Fruit fly (Drosophila melanogaster) whole organism, embryonic: ENCODE data around the gene CG14024.

ENCODE experiments used
- Abd-B ChIP-seq: fragments of 200-800 bp; sonication (Bioruptor generic); optimal IDR thresholded peaks from 2 replicates; lab custom pipeline; 2018; ENCODE audit warnings: missing biosample characterization, mild to moderate bottlenecking, missing genetic modification characterization, moderate library complexity
- Awh ChIP-seq: fragments of 200-800 bp; sonication (Bioruptor generic); IDR thresholded peaks from 2 replicates; pipeline ENCODE4, ENCODE4 v1.3.6; 2022; ENCODE audit warnings: missing biosample characterization, missing genetic modification characterization
- BtbVII ChIP-seq: fragments of 200-800 bp; sonication (Bioruptor generic); optimal IDR thresholded peaks from 3 replicates; lab custom pipeline; 2017; ENCODE audit warnings: missing biosample characterization, mild to moderate bottlenecking, missing genetic modification characterization
- Bteb2 ChIP-seq: fragments of 200-800 bp; sonication (Bioruptor generic); optimal IDR thresholded peaks from 2 replicates; lab custom pipeline; 2016; ENCODE audit warnings: missing biosample characterization, missing genetic modification characterization
- CG10147 ChIP-seq: fragments of 200-800 bp; sonication (Bioruptor generic); optimal IDR thresholded peaks from 2 replicates; lab custom pipeline; 2019; ENCODE audit warnings: missing biosample characterization, mild to moderate bottlenecking, missing genetic modification characterization, moderate library complexity
- CG10321 ChIP-seq: fragments of 200-800 bp; sonication (Bioruptor generic); IDR thresholded peaks from 2 replicates; pipeline ENCODE4 v1.3.6; 2022; ENCODE audit warnings: missing biosample characterization, missing genetic modification characterization
- CG12391 ChIP-seq: fragments of 200-800 bp; sonication (Bioruptor generic); optimal IDR thresholded peaks from 3 replicates; lab custom pipeline; 2018; ENCODE audit warnings: missing biosample characterization, mild to moderate bottlenecking, missing genetic modification characterization, moderate library complexity
- CG14667 ChIP-seq: fragments of 200-800 bp; sonication (Bioruptor generic); IDR thresholded peaks from 2 replicates; pipeline ENCODE4 v1.3.6; 2022; ENCODE audit warnings: missing biosample characterization, missing genetic modification characterization
- CG1529 ChIP-seq: fragments of 200-800 bp; sonication (Bioruptor generic); optimal IDR thresholded peaks from 3 replicates; lab custom pipeline; 2018; ENCODE audit warnings: missing biosample characterization, missing genetic modification characterization
- CG16813 ChIP-seq: fragments of 200-800 bp; sonication (Bioruptor generic); IDR thresholded peaks from 3 replicates; pipeline ENCODE4 v1.3.6; 2022; ENCODE audit warnings: missing biosample characterization, missing genetic modification characterization; ENCODE audit not compliant: partially characterized antibody
- CG16815 ChIP-seq: fragments of 200-800 bp; sonication (Bioruptor generic); optimal IDR thresholded peaks from 3 replicates; lab custom pipeline; 2017; ENCODE audit warnings: missing biosample characterization, mild to moderate bottlenecking, missing genetic modification characterization
- CG17912 ChIP-seq: fragments of 200-800 bp; sonication (Bioruptor generic); optimal IDR thresholded peaks from 2 replicates; lab custom pipeline; 2018; ENCODE audit warnings: missing biosample characterization, mild to moderate bottlenecking, missing genetic modification characterization
- CG1792 ChIP-seq: fragments of 200-800 bp; sonication (Bioruptor generic); optimal IDR thresholded peaks from 2 replicates; lab custom pipeline; 2016; ENCODE audit warnings: missing biosample characterization, missing genetic modification characterization
- CG30020 ChIP-seq: fragments of 200-800 bp; optimal IDR thresholded peaks from 2 replicates; lab custom pipeline; 2019; ENCODE audit warnings: missing biosample characterization, mild to moderate bottlenecking, missing genetic modification characterization, moderate library complexity
- CG3065 ChIP-seq: fragments of 200-800 bp; sonication (Bioruptor generic); optimal IDR thresholded peaks from 2 replicates; lab custom pipeline; 2016; ENCODE audit warnings: missing biosample characterization, missing genetic modification characterization
- CG4617 ChIP-seq: fragments of 200-800 bp; sonication (Bioruptor generic); optimal IDR thresholded peaks from 3 replicates; lab custom pipeline; 2016; ENCODE audit warnings: missing biosample characterization, missing genetic modification characterization, borderline replicate concordance
- CG7556 ChIP-seq: fragments of 200-800 bp; sonication (Bioruptor generic); optimal IDR thresholded peaks from 2 replicates; lab custom pipeline; 2017; ENCODE audit warnings: missing biosample characterization, mild to moderate bottlenecking, missing genetic modification characterization
- CG7839 ChIP-seq: fragments of 200-800 bp; sonication (Bioruptor generic); optimal IDR thresholded peaks from 3 replicates; lab custom pipeline; 2018; ENCODE audit warnings: missing biosample characterization, mild to moderate bottlenecking, missing genetic modification characterization, moderate library complexity
- CG8281 ChIP-seq: fragments of 200-800 bp; sonication (Bioruptor generic); optimal IDR thresholded peaks from 2 replicates; lab custom pipeline; 2018; ENCODE audit warnings: missing biosample characterization, mild to moderate bottlenecking, missing genetic modification characterization, moderate library complexity
- CG9817 ChIP-seq: fragments of 200-800 bp; sonication (Bioruptor generic); optimal IDR thresholded peaks from 2 replicates; lab custom pipeline; 2018; ENCODE audit warnings: missing biosample characterization, mild to moderate bottlenecking, missing genetic modification characterization, moderate library complexity
- Dll ChIP-seq: fragments of 200-800 bp; sonication (Bioruptor generic); IDR thresholded peaks from 4 replicates; pipeline ENCODE4 v1.3.6; 2022; ENCODE audit warnings: missing biosample characterization, missing genetic modification characterization; ENCODE audit not compliant: partially characterized antibody
- Drgx ChIP-seq: fragments of 200-800 bp; sonication (Bioruptor generic); IDR thresholded peaks from 2 replicates; pipeline ENCODE4 v1.3.6; 2022; ENCODE audit warnings: missing biosample characterization, missing genetic modification characterization
- E2f1 ChIP-seq: fragments of 200-800 bp; sonication (Bioruptor generic); IDR thresholded peaks from 2 replicates; pipeline ENCODE4 v1.3.6; 2022; ENCODE audit warnings: missing biosample characterization, missing genetic modification characterization
- H15 ChIP-seq: fragments of 200-800 bp; sonication (Bioruptor generic); IDR thresholded peaks from 3 replicates; pipeline ENCODE4 v1.3.6; 2022; ENCODE audit warnings: missing biosample characterization, missing genetic modification characterization
- Hmx ChIP-seq: fragments of 200-800 bp; sonication (Bioruptor generic); optimal IDR thresholded peaks from 2 replicates; lab custom pipeline; 2016; ENCODE audit warnings: missing biosample characterization, missing genetic modification characterization
- Lhr ChIP-seq: fragments of 200-800 bp; sonication (Bioruptor generic); optimal IDR thresholded peaks from 3 replicates; lab custom pipeline; 2017; ENCODE audit warnings: mild to moderate bottlenecking, missing biosample characterization, missing genetic modification reagents, missing genetic modification characterization
- Oli ChIP-seq: fragments of 200-800 bp; sonication (Bioruptor generic); optimal IDR thresholded peaks from 2 replicates; lab custom pipeline; 2018; ENCODE audit warnings: missing biosample characterization, mild to moderate bottlenecking, missing genetic modification characterization, moderate library complexity
- Rfx ChIP-seq: fragments of 200-800 bp; sonication (Bioruptor generic); IDR thresholded peaks from 2 replicates; pipeline ENCODE4 v1.3.6; 2022; ENCODE audit warnings: missing biosample characterization, missing genetic modification characterization
- Scr ChIP-seq: fragments of 200-800 bp; sonication (Bioruptor generic); IDR thresholded peaks from 2 replicates; pipeline ENCODE4 v1.3.6; 2022; ENCODE audit warnings: missing biosample characterization, missing genetic modification characterization; ENCODE audit not compliant: partially characterized antibody
- bcd ChIP-seq: fragments of 200-800 bp; sonication (Bioruptor generic); optimal IDR thresholded peaks from 2 replicates; lab custom pipeline; 2017; ENCODE audit warnings: missing biosample characterization, mild to moderate bottlenecking, missing genetic modification characterization
- chif ChIP-seq, 2 experiments: fragments of 200-800 bp; sonication (Bioruptor generic); optimal IDR thresholded peaks; 3 replicates each; lab custom pipeline; 2016; ENCODE audit warnings: missing biosample characterization in 2 of 2, missing genetic modification characterization in 2 of 2
- dpn ChIP-seq, 2 experiments: fragments of 200-800 bp; sonication (Bioruptor generic); optimal IDR thresholded peaks; 3 replicates each; lab custom pipeline; 2016; ENCODE audit warnings: missing biosample characterization in 2 of 2, missing genetic modification characterization in 2 of 2
- eve ChIP-seq, 2 experiments: fragments of >200 bp; optimal IDR thresholded peaks; 2 replicates each; lab custom pipeline; 2017; ENCODE audit warnings: missing biosample characterization in 2 of 2, missing genetic modification characterization in 2 of 2
- eyg ChIP-seq: fragments of 200-800 bp; sonication (Bioruptor generic); optimal IDR thresholded peaks from 3 replicates; lab custom pipeline; 2016; ENCODE audit warnings: missing biosample characterization, missing genetic modification characterization
- fd3F ChIP-seq: fragments of 200-800 bp; sonication (Bioruptor generic); optimal IDR thresholded peaks from 2 replicates; lab custom pipeline; 2018; ENCODE audit warnings: missing biosample characterization, mild to moderate bottlenecking, missing genetic modification characterization, moderate library complexity
- fd96Cb ChIP-seq: fragments of 200-800 bp; sonication (Bioruptor generic); optimal IDR thresholded peaks from 2 replicates; lab custom pipeline; 2018; ENCODE audit warnings: missing biosample characterization, mild to moderate bottlenecking, missing genetic modification characterization, moderate library complexity
- gem ChIP-seq: fragments of 200-800 bp; sonication (Bioruptor generic); optimal IDR thresholded peaks from 2 replicates; lab custom pipeline; 2019; ENCODE audit warnings: missing biosample characterization, mild to moderate bottlenecking, missing genetic modification characterization, moderate library complexity
- her ChIP-seq: fragments of 200-800 bp; sonication (Bioruptor generic); optimal IDR thresholded peaks from 2 replicates; lab custom pipeline; 2016; ENCODE audit warnings: missing biosample characterization, missing genetic modification characterization
- klu ChIP-seq: fragments of 200-800 bp; sonication (Bioruptor generic); IDR thresholded peaks from 2 replicates; pipeline ENCODE4 v1.3.6; 2022; ENCODE audit warnings: missing biosample characterization, missing genetic modification characterization
- mam ChIP-seq: fragments of 200-800 bp; sonication (Bioruptor generic); optimal IDR thresholded peaks from 3 replicates; lab custom pipeline; 2016; ENCODE audit warnings: missing biosample characterization, missing genetic modification characterization
- pros ChIP-seq: fragments of 200-800 bp; sonication (Bioruptor generic); optimal IDR thresholded peaks from 3 replicates; lab custom pipeline; 2019; ENCODE audit warnings: missing biosample characterization, mild to moderate bottlenecking, missing genetic modification characterization, moderate library complexity
- sisA ChIP-seq: fragments of 200-800 bp; sonication (Bioruptor generic); IDR thresholded peaks from 2 replicates; pipeline ENCODE4 v1.3.6; 2022; ENCODE audit warnings: missing biosample characterization, missing genetic modification characterization
- slp2 ChIP-seq: fragments of 200-800 bp; sonication (Bioruptor generic); optimal IDR thresholded peaks from 2 replicates; lab custom pipeline; 2016; ENCODE audit warnings: missing biosample characterization, missing genetic modification characterization
- sr ChIP-seq: fragments of 200-800 bp; sonication (Bioruptor generic); IDR thresholded peaks from 3 replicates; pipeline ENCODE4 v1.3.6; 2022; ENCODE audit warnings: missing biosample characterization, missing genetic modification characterization
- trem ChIP-seq: fragments of 200-800 bp; optimal IDR thresholded peaks from 3 replicates; lab custom pipeline; 2019; ENCODE audit warnings: missing biosample characterization, mild to moderate bottlenecking, missing genetic modification characterization, moderate library complexity
- twi ChIP-seq: fragments of 200-800 bp; optimal IDR thresholded peaks from 2 replicates; lab custom pipeline; 2019; ENCODE audit warnings: missing biosample characterization, mild to moderate bottlenecking, missing genetic modification characterization, moderate library complexity
- tx ChIP-seq: fragments of 200-800 bp; sonication (Bioruptor generic); optimal IDR thresholded peaks from 2 replicates; lab custom pipeline; 2016; ENCODE audit warnings: missing biosample characterization, missing genetic modification characterization
- unc-4 ChIP-seq: fragments of 200-800 bp; sonication (Bioruptor generic); IDR thresholded peaks from 2 replicates; pipeline ENCODE4 v1.3.6; 2022; ENCODE audit warnings: missing biosample characterization, missing genetic modification characterization; ENCODE audit not compliant: partially characterized antibody

CG14024 gene

DNA sequence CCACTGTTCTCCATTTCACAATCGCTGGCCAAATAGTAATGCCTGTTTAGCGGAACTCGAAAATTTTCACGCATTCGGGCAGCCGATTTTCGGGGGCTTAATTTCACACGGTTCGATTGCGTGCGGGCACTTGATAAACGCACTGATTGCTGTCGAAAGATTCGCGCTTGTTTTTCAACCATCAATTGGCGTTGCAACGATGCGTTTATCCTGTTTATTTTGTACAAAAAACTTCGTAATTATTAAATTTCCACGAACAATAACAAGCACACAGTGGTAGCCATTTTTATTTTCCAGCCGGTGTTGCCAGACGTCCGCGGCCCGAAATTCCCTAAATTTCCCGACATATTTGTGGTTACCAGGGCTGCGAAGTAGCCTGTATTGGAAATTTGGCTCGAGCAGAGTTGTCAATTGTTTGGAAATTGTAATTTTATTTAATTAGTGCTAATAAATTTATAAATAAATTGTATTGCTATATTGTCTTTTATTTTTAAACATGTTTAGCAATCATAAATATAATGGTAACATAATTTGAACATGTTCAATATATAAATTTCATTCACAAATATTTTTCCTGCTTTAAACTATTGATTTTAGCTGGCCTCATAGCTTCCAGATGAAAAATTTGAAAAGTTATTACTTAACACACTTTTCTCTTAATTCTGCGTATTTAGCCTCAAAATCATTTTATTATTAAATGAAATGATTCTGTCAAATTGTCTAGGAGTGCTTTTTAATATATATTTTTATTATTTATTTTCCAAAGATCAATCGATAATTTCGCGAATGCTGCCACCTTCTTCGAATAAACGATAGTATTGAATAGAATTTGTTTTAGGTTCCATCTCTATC, 11.9 kb upstream of the CG14024 start, which contains the start of the genes Ncoa6 and cype (continued):
- TF ChIP-seq BtbVII (GFP tag; lab: Kevin White, UChicago) (no peak), sr (GFP tag; lab: Robert Waterston, UW) (no peak), Awh (GFP tag; lab: Robert Waterston, UW) (0 out of 2 replicates have a peak, but pooled peaks have one; percentile 5), chif (GFP tag; optimal IDR thresholded peaks at IDR 0.05; lab: Kevin White, UChicago) (no peak), CG10321 (no peak), Oli (tag; lab: Kevin White, UChicago) (peak; percentile 38), eve (GFP tag; optimal IDR thresholded peaks at IDR 0.05; lab: Kevin White, UChicago) (no peak), CG30020 (tag; lab: Kevin White, UChicago) (peak; percentile 57), CG1792 (GFP tag; lab: Kevin White, UChicago) (no peak), twi (tag; lab: Kevin White, UChicago) (peak; percentile 38), dpn (GFP tag; optimal IDR thresholded peaks at IDR 0.05; lab: Kevin White, UChicago) (peak in 1 of 2 experiments; percentile 51), E2f1 (GFP tag; lab: Robert Waterston, UW) (peak; percentile 54), slp2 (no peak), CG7556 (GFP tag; lab: Kevin White, UChicago) (peak; percentile 23), CG16813 (GFP tag; lab: Robert Waterston, UW) (peak; percentile 81), fd96Cb (tag; lab: Kevin White, UChicago) (peak; percentile 41), CG8281 (tag; lab: Kevin White, UChicago) (peak; percentile 2), CG9817 (tag; lab: Kevin White, UChicago) (peak; percentile 63), Abd-B (peak; percentile 54), CG10147 (GFP tag; lab: Kevin White, UChicago) (no peak), pros (GFP tag; lab: Kevin White, UChicago) (no peak), sisA (GFP tag; lab: Robert Waterston, UW) (peak; percentile 28; the same call in 1 of the 2 replicates), trem (tag; lab: Kevin White, UChicago) (peak; percentile 44), Drgx (GFP tag; lab: Robert Waterston, UW) (peak; percentile 10; the same call in 1 of the 2 replicates), her (GFP tag; lab: Kevin White, UChicago) (peak; percentile 12), CG4617 (GFP tag; lab: Kevin White, UChicago) (peak; percentile 2), eyg (GFP tag; lab: Kevin White, UChicago) (no peak), CG17912 (no peak), CG3065 (GFP tag; lab: Kevin White, UChicago) (peak; percentile 13), CG16815 (peak; percentile 31), unc-4 (GFP tag; lab: Robert Waterston, UW) (peak; percentile 81), CG7839 (tag; lab: Kevin White, UChicago) (peak; percentile 64), bcd (peak; percentile 43), CG1529 (no peak), Lhr (GFP tag; lab: Kevin White, UChicago) (peak; percentile 41), tx (GFP tag; lab: Kevin White, UChicago) (no peak), klu (GFP tag; lab: Robert Waterston, UW) (0 out of 2 replicates have a peak, but pooled peaks have one; percentile 27), mam (GFP tag; lab: Kevin White, UChicago) (peak; percentile 19), gem (tag; lab: Kevin White, UChicago) (peak; percentile 75), Scr (peak; percentile 85), Rfx (GFP tag; lab: Robert Waterston, UW) (peak; percentile 75), CG12391 (tag; lab: Kevin White, UChicago) (peak; percentile 73), fd3F (peak; percentile 52), Bteb2 (no peak), Hmx (no peak), CG14667 (GFP tag; lab: Robert Waterston, UW) (no peak), Dll (GFP tag; lab: Robert Waterston, UW) (peak; percentile 88), H15 (0 out of 3 replicates have a peak, but pooled peaks have one; percentile 40)
